Fruit fly (Drosophila melanogaster) whole organism, adult: ENCODE results near the gene Hip1.

ENCODE experiments used
- CG11617 ChIP-seq: fragments of 200-800 bp; sonication (Bioruptor generic); optimal IDR thresholded peaks from 2 replicates; lab custom pipeline; 2017; ENCODE audit warnings: mild to moderate bottlenecking, missing biosample characterization, missing genetic modification reagents, missing genetic modification characterization
- CG12768 ChIP-seq: fragments of 200-800 bp; sonication (Bioruptor generic); optimal IDR thresholded peaks from 2 replicates; lab custom pipeline; 2017; ENCODE audit warnings: missing biosample characterization, missing genetic modification characterization, mild to moderate bottlenecking, moderate library complexity, missing genetic modification reagents
- CG14711 ChIP-seq: fragments of 200-800 bp; sonication (Bioruptor generic); optimal IDR thresholded peaks from 2 replicates; lab custom pipeline; 2018; ENCODE audit warnings: missing biosample characterization, mild to moderate bottlenecking, missing genetic modification characterization, moderate library complexity
- CG1620 ChIP-seq: fragments of 200-800 bp; sonication (Bioruptor generic); optimal IDR thresholded peaks from 2 replicates; lab custom pipeline; 2016; ENCODE audit warnings: missing biosample characterization, missing genetic modification characterization
- CG33017 ChIP-seq: fragments of 200-800 bp; sonication (Bioruptor generic); optimal IDR thresholded peaks from 2 replicates; lab custom pipeline; 2018; ENCODE audit warnings: missing biosample characterization, mild to moderate bottlenecking, missing genetic modification characterization, moderate library complexity
- CG5204 ChIP-seq: fragments of 200-800 bp; sonication (Bioruptor generic); optimal IDR thresholded peaks from 2 replicates; lab custom pipeline; 2016; ENCODE audit warnings: missing biosample characterization, missing genetic modification characterization
- CG7045 ChIP-seq: fragments of 200-800 bp; sonication (Bioruptor generic); optimal IDR thresholded peaks from 2 replicates; lab custom pipeline; 2017; ENCODE audit warnings: missing biosample characterization, mild to moderate bottlenecking, missing genetic modification characterization
- CG7101 ChIP-seq: fragments of 200-800 bp; sonication (Bioruptor generic); optimal IDR thresholded peaks from 2 replicates; lab custom pipeline; 2018; ENCODE audit warnings: missing biosample characterization, mild to moderate bottlenecking, missing genetic modification characterization, moderate library complexity
- Clk ChIP-seq: fragments of 200-800 bp; sonication (Bioruptor generic); optimal IDR thresholded peaks from 2 replicates; lab custom pipeline; 2017; ENCODE audit warnings: missing biosample characterization, missing genetic modification characterization
- Crg-1 ChIP-seq: fragments of 200-800 bp; sonication (Bioruptor generic); optimal IDR thresholded peaks from 2 replicates; lab custom pipeline; 2016; ENCODE audit warnings: missing biosample characterization, missing genetic modification characterization
- Hr96 ChIP-seq: fragments of 200-800 bp; sonication (Bioruptor generic); optimal IDR thresholded peaks from 2 replicates; lab custom pipeline; 2016; ENCODE audit warnings: missing biosample characterization, missing genetic modification characterization
- Mnt ChIP-seq: fragments of 200-800 bp; sonication (Bioruptor generic); optimal IDR thresholded peaks from 2 replicates; lab custom pipeline; 2016; ENCODE audit warnings: missing biosample characterization, mild to moderate bottlenecking, missing genetic modification characterization
- bab1 ChIP-seq: fragments of 200-800 bp; sonication (Bioruptor generic); optimal IDR thresholded peaks from 3 replicates; lab custom pipeline; 2019; ENCODE audit warnings: missing biosample characterization, mild to moderate bottlenecking, missing genetic modification characterization, moderate library complexity
- cic ChIP-seq: fragments of 200-800 bp; sonication (Bioruptor generic); optimal IDR thresholded peaks from 2 replicates; lab custom pipeline; 2017; ENCODE audit warnings: missing biosample characterization, mild to moderate bottlenecking, missing genetic modification characterization, moderate library complexity
- cnc ChIP-seq, 2 experiments: fragments of >200 bp; optimal IDR thresholded peaks; 2 replicates each; lab custom pipeline; 2017
- kay ChIP-seq: fragments of 200-800 bp; sonication (Bioruptor generic); peaks from one replicate; lab custom pipeline; 2016; ENCODE audit warnings: missing biosample characterization, missing genetic modification characterization, borderline replicate concordance
- ovo ChIP-seq: fragments of 200-800 bp; sonication (Bioruptor generic); optimal IDR thresholded peaks from 2 replicates; lab custom pipeline; 2016; ENCODE audit warnings: missing biosample characterization, missing genetic modification characterization
- pad ChIP-seq: fragments of 200-800 bp; sonication (Bioruptor generic); optimal IDR thresholded peaks from 3 replicates; lab custom pipeline; 2017; ENCODE audit warnings: missing biosample characterization, missing genetic modification characterization, mild to moderate bottlenecking, moderate library complexity, missing genetic modification reagents
- tj ChIP-seq: fragments of 200-800 bp; sonication (Bioruptor generic); optimal IDR thresholded peaks from 3 replicates; lab custom pipeline; 2017; ENCODE audit warnings: missing biosample characterization, mild to moderate bottlenecking, missing genetic modification characterization, moderate library complexity
- toe ChIP-seq: fragments of 200-800 bp; sonication (Bioruptor generic); optimal IDR thresholded peaks from 2 replicates; lab custom pipeline; 2016; ENCODE audit warnings: missing biosample characterization, missing genetic modification characterization

Gene Hip1

dm6 chr3L:12734550-12735012 is 38.8 kb downstream of the Hip1 start, which contains the start of the genes SmD1 and Ptp69D:
Gene SmD1, minus strand, starts transcription at chr3L:12734611.
Gene Ptp69D, plus strand, starts transcription at chr3L:12734945.
- TF ChIP-seq toe (GFP tag; lab: Kevin White, UChicago) (no peak), Mnt (peak; percentile 35), ovo (GFP tag; lab: Kevin White, UChicago) (no peak), CG11617 (GFP tag; lab: Kevin White, UChicago) (peak; percentile 32), Hr96 (GFP tag; lab: Kevin White, UChicago) (no peak), CG5204 (GFP tag; lab: Kevin White, UChicago) (no peak), CG14711 (tag; lab: Kevin White, UChicago) (peak; percentile 20), CG33017 (tag; lab: Kevin White, UChicago) (no peak), tj (no peak), CG7101 (tag; lab: Kevin White, UChicago) (no peak), kay (GFP tag; lab: Kevin White, UChicago) (no peak), CG1620 (GFP tag; lab: Kevin White, UChicago) (no peak), Clk (no peak), CG7045 (GFP tag; lab: Kevin White, UChicago) (no peak), Crg-1 (GFP tag; lab: Kevin White, UChicago) (no peak), cic (no peak), bab1 (GFP tag; lab: Kevin White, UChicago) (no peak), CG12768 (GFP tag; lab: Kevin White, UChicago) (peak; percentile 22), pad (GFP tag; lab: Kevin White, UChicago) (peak; percentile 9), cnc (optimal IDR thresholded peaks at IDR 0.05; lab: Kevin White, UChicago) (no peak)

dm6 chr3L:12732742-12733141 is 40.6 kb downstream of the Hip1 start:
- no peak for TF ChIP-seq CG33017 (tag; lab: Kevin White, UChicago)
- no peak for TF ChIP-seq tj
- no peak for TF ChIP-seq kay (GFP tag; lab: Kevin White, UChicago)
- no peak for TF ChIP-seq Clk
- no peak for TF ChIP-seq cnc (optimal IDR thresholded peaks at IDR 0.05; lab: Kevin White, UChicago)
- TF ChIP-seq CG12768 (GFP tag; lab: Kevin White, UChicago): no peak
- TF ChIP-seq CG1620 (GFP tag; lab: Kevin White, UChicago): no peak
- no peak for TF ChIP-seq CG11617 (GFP tag; lab: Kevin White, UChicago)
- TF ChIP-seq cic: no peak
- TF ChIP-seq ovo (GFP tag; lab: Kevin White, UChicago): no peak
- no peak for TF ChIP-seq Crg-1 (GFP tag; lab: Kevin White, UChicago)
- no peak for TF ChIP-seq Hr96 (GFP tag; lab: Kevin White, UChicago)
- TF ChIP-seq CG7045 (GFP tag; lab: Kevin White, UChicago): no peak
- no peak for TF ChIP-seq CG7101 (tag; lab: Kevin White, UChicago)

DNA sequence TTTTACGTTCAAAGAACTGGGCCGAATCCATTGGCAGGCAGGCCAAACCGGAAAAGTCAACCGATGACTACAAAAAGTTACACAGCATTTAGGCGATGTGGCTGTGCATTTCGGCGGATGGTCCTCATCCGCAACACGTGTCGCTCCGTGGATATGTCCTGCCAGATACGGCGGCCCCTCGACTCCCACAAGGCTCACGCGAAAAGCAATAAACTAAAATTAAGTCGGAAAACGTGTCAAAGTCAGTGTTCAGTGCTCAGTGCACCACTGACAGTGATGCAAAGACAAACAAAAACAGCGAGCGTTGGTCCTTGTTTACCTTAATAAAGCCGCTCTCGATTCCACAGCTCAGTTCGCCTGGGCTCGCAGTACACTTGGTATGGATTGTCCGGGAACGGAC is 43.8 kb downstream of the Hip1 start:
- TF ChIP-seq Clk (no peak), CG1620 (GFP tag; lab: Kevin White, UChicago) (no peak), CG5204 (GFP tag; lab: Kevin White, UChicago) (no peak), CG11617 (GFP tag; lab: Kevin White, UChicago) (no peak), tj (no peak), kay (GFP tag; lab: Kevin White, UChicago) (no peak), cic (no peak), Crg-1 (GFP tag; lab: Kevin White, UChicago) (no peak), CG12768 (GFP tag; lab: Kevin White, UChicago) (no peak), pad (GFP tag; lab: Kevin White, UChicago) (no peak), cnc (optimal IDR thresholded peaks at IDR 0.05; lab: Kevin White, UChicago) (no peak)

dm6 chr3L:12727212-12727611 is 46.2 kb downstream of the Hip1 start:
- TF ChIP-seq CG14711 (tag; lab: Kevin White, UChicago) (no peak), Mnt (no peak), Hr96 (GFP tag; lab: Kevin White, UChicago) (no peak), CG33017 (tag; lab: Kevin White, UChicago) (no peak), CG11617 (GFP tag; lab: Kevin White, UChicago) (no peak), Crg-1 (GFP tag; lab: Kevin White, UChicago) (no peak), CG5204 (GFP tag; lab: Kevin White, UChicago) (no peak), CG12768 (GFP tag; lab: Kevin White, UChicago) (no peak), toe (GFP tag; lab: Kevin White, UChicago) (no peak), CG7101 (tag; lab: Kevin White, UChicago) (no peak), bab1 (GFP tag; lab: Kevin White, UChicago) (no peak)

DNA sequence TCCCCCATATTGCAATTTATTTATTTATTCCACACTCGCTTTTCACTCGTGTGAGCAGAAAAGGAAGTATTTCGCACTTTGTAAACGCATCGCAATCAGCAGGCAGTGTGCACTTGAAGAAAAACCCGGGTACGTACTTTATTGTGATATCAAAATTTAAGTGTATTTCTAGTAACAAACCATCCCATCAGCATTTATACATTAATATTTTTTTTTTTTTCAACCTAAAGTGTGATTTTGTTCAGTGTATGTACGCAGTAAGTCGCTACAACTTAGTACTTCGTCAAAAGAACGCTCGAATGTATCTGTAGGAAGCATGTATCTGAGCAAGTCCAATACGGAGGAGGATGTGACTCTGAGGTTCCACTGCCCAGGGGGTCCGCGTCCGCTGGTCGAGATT is 47.6 kb downstream of the Hip1 start:
- TF ChIP-seq CG12768 (GFP tag; lab: Kevin White, UChicago) (no peak), CG5204 (GFP tag; lab: Kevin White, UChicago) (no peak), Hr96 (GFP tag; lab: Kevin White, UChicago) (no peak), cic (no peak), Mnt (no peak), CG14711 (tag; lab: Kevin White, UChicago) (no peak), CG7101 (tag; lab: Kevin White, UChicago) (no peak), CG1620 (GFP tag; lab: Kevin White, UChicago) (no peak)

- TF ChIP-seq cnc (optimal IDR thresholded peaks at IDR 0.05; lab: Kevin White, UChicago) (no peak), pad (GFP tag; lab: Kevin White, UChicago) (no peak), kay (GFP tag; lab: Kevin White, UChicago) (no peak), tj (no peak), CG14711 (tag; lab: Kevin White, UChicago) (no peak), Clk (no peak), CG12768 (GFP tag; lab: Kevin White, UChicago) (no peak), Hr96 (GFP tag; lab: Kevin White, UChicago) (no peak), Mnt (no peak), CG5204 (GFP tag; lab: Kevin White, UChicago) (no peak), ovo (GFP tag; lab: Kevin White, UChicago) (no peak), CG11617 (GFP tag; lab: Kevin White, UChicago) (no peak), toe (GFP tag; lab: Kevin White, UChicago) (no peak), Crg-1 (GFP tag; lab: Kevin White, UChicago) (no peak), CG1620 (GFP tag; lab: Kevin White, UChicago) (no peak), bab1 (GFP tag; lab: Kevin White, UChicago) (no peak), cic (no peak)
These were observed 52.7 kb downstream of the Hip1 start for dm6 chr3L:12720699-12721098.
